1 fruit fly cellular context compared by ENCODE assay signal in genomic region chr3R:9353276-9353652, dm6.
TF ChIP-seq lines count a peak whose summit lies in the region.

No protein-coding gene starts in this region.

TF ChIP-seq in whole organism, embryonic, 481 proteins besides CTCF, POLR2A, EP300 and RAD21 (continued from another document):
- no peak for TF ChIP-seq pros (GFP tag; optimal IDR thresholded peaks at IDR 0.05; lab: Kevin White, UChicago)
- no peak for TF ChIP-seq CG12236 (GFP tag; optimal IDR thresholded peaks at IDR 0.05; lab: Kevin White, UChicago)
- peak; percentile 68 for TF ChIP-seq CG7271 (tag; optimal IDR thresholded peaks at IDR 0.05; lab: Kevin White, UChicago)
- TF ChIP-seq slbo (GFP tag; IDR thresholded peaks at IDR 0.05; lab: Robert Waterston, UW) = no peak
- peak; percentile 85 for TF ChIP-seq org-1 (GFP tag; optimal IDR thresholded peaks at IDR 0.05; lab: Kevin White, UChicago)
- TF ChIP-seq kni (GFP tag; optimal IDR thresholded peaks at IDR 0.05; lab: Kevin White, UChicago) = no peak
- peak; percentile 96 for TF ChIP-seq gem (tag; optimal IDR thresholded peaks at IDR 0.05; lab: Kevin White, UChicago)
- peak; percentile 44 for TF ChIP-seq CG31388 (GFP tag; optimal IDR thresholded peaks at IDR 0.05; lab: Kevin White, UChicago)
- TF ChIP-seq seq (GFP tag; IDR thresholded peaks at IDR 0.05; lab: Robert Waterston, UW) = no peak
- no peak for TF ChIP-seq usp (GFP tag; optimal IDR thresholded peaks at IDR 0.05; lab: Kevin White, UChicago)
- TF ChIP-seq CG13624 (GFP tag; optimal IDR thresholded peaks at IDR 0.05; lab: Kevin White, UChicago) = peak; percentile 6
- TF ChIP-seq p53 (GFP tag; optimal IDR thresholded peaks at IDR 0.05; lab: Kevin White, UChicago) = no peak
- peak; percentile 70 for TF ChIP-seq twi (tag; optimal IDR thresholded peaks at IDR 0.05; lab: Kevin White, UChicago)
- peak; percentile 84 for TF ChIP-seq CG17385 (GFP tag; optimal IDR thresholded peaks at IDR 0.05; lab: Kevin White, UChicago)
- TF ChIP-seq CG8290 (GFP tag; optimal IDR thresholded peaks at IDR 0.05; lab: Kevin White, UChicago) = peak; percentile 64
- TF ChIP-seq CG8290 (tag; optimal IDR thresholded peaks at IDR 0.05; lab: Kevin White, UChicago) = peak in 1 of 2 experiments; percentile 51
- TF ChIP-seq CG1024 (GFP tag; IDR thresholded peaks at IDR 0.05; lab: Robert Waterston, UW) = no peak
- peak; percentile 92 for TF ChIP-seq CG14710 (tag; optimal IDR thresholded peaks at IDR 0.05; lab: Kevin White, UChicago)
- TF ChIP-seq CG10565 (GFP tag; optimal IDR thresholded peaks at IDR 0.05; lab: Kevin White, UChicago) = no peak
- TF ChIP-seq ac (GFP tag; optimal IDR thresholded peaks at IDR 0.05; lab: Kevin White, UChicago) = no peak
- TF ChIP-seq da (GFP tag; optimal IDR thresholded peaks at IDR 0.05; lab: Kevin White, UChicago) = no peak
- no peak for TF ChIP-seq otp (GFP tag; IDR thresholded peaks at IDR 0.05; lab: Robert Waterston, UW)
- no peak for TF ChIP-seq CG11247 (GFP tag; IDR thresholded peaks at IDR 0.05; lab: Robert Waterston, UW)
- peak; percentile 45 for TF ChIP-seq CG18011 (GFP tag; optimal IDR thresholded peaks at IDR 0.05; lab: Kevin White, UChicago)
- TF ChIP-seq CG8281 (tag; optimal IDR thresholded peaks at IDR 0.05; lab: Kevin White, UChicago) = peak; percentile 63
- peak; percentile 88 for TF ChIP-seq CG11504 (tag; optimal IDR thresholded peaks at IDR 0.05; lab: Kevin White, UChicago)
- TF ChIP-seq E2f1 (GFP tag; IDR thresholded peaks at IDR 0.05; lab: Robert Waterston, UW) = no peak
- TF ChIP-seq CG14441 (GFP tag; IDR thresholded peaks at IDR 0.05; lab: Robert Waterston, UW) = no peak
- peak; percentile 17 for TF ChIP-seq Side (GFP tag; optimal IDR thresholded peaks at IDR 0.05; lab: Kevin White, UChicago)
- TF ChIP-seq CkIIα-i1 (GFP tag; IDR thresholded peaks at IDR 0.05; lab: Robert Waterston, UW) = no peak
- no peak for TF ChIP-seq CG11560 (tag; IDR thresholded peaks at IDR 0.05; lab: Robert Waterston, UW)
- TF ChIP-seq grn (GFP tag; optimal IDR thresholded peaks at IDR 0.05; lab: Kevin White, UChicago) = peak; percentile 42
- peak; percentile 58 for TF ChIP-seq CG3065 (GFP tag; optimal IDR thresholded peaks at IDR 0.05; lab: Kevin White, UChicago)
- TF ChIP-seq HHEX (GFP tag; optimal IDR thresholded peaks at IDR 0.05; lab: Kevin White, UChicago) = peak; percentile 87
- TF ChIP-seq jumu (GFP tag; optimal IDR thresholded peaks at IDR 0.05; lab: Kevin White, UChicago) = peak; percentile 17
- TF ChIP-seq hth (optimal IDR thresholded peaks at IDR 0.05; lab: Kevin White, UChicago) = no peak
- TF ChIP-seq Eip74EF (GFP tag; optimal IDR thresholded peaks at IDR 0.05; lab: Kevin White, UChicago) = peak in 1 of 2 experiments; percentile 88
- no peak for TF ChIP-seq z (GFP tag; IDR thresholded peaks at IDR 0.05; lab: Robert Waterston, UW)
- no peak for TF ChIP-seq Elba2 (GFP tag; optimal IDR thresholded peaks at IDR 0.05; lab: Kevin White, UChicago)
- no peak for TF ChIP-seq sisA (GFP tag; IDR thresholded peaks at IDR 0.05; lab: Robert Waterston, UW)
- no peak for TF ChIP-seq Nf-YA (GFP tag; IDR thresholded peaks at IDR 0.05; lab: Robert Waterston, UW)
- TF ChIP-seq chinmo (GFP tag; IDR thresholded peaks at IDR 0.05; lab: Robert Waterston, UW; ENCODE audit: partially characterized antibody) = no peak
- no peak for TF ChIP-seq kay (GFP tag; optimal IDR thresholded peaks at IDR 0.05; lab: Kevin White, UChicago)
- peak in 1 of 2 experiments; percentile 28 for TF ChIP-seq insv (GFP tag; optimal IDR thresholded peaks at IDR 0.05; lab: Kevin White, UChicago)
- TF ChIP-seq sens-2 (GFP tag; IDR thresholded peaks at IDR 0.05; lab: Robert Waterston, UW) = no peak
- peak; percentile 73 for TF ChIP-seq nau (GFP tag; optimal IDR thresholded peaks at IDR 0.05; lab: Kevin White, UChicago)
- TF ChIP-seq mld (GFP tag; IDR thresholded peaks at IDR 0.05; lab: Robert Waterston, UW; ENCODE audit: partially characterized antibody) = no peak
- peak; percentile 93 for TF ChIP-seq CoRest (tag; optimal IDR thresholded peaks at IDR 0.05; lab: Kevin White, UChicago)
- TF ChIP-seq cad (GFP tag; optimal IDR thresholded peaks at IDR 0.05; lab: Kevin White, UChicago) = no peak
- TF ChIP-seq CG10431 (GFP tag; optimal IDR thresholded peaks at IDR 0.05; lab: Kevin White, UChicago) = peak; percentile 77
- TF ChIP-seq CG10366 (GFP tag; IDR thresholded peaks at IDR 0.05; lab: Robert Waterston, UW) = no peak
- no peak for TF ChIP-seq mirr (GFP tag; optimal IDR thresholded peaks at IDR 0.05; lab: Kevin White, UChicago)
- TF ChIP-seq Opbp (GFP tag; IDR thresholded peaks at IDR 0.05; lab: Robert Waterston, UW; ENCODE audit: partially characterized antibody) = no peak
- TF ChIP-seq CG4707 (GFP tag; optimal IDR thresholded peaks at IDR 0.05; lab: Kevin White, UChicago) = peak; percentile 52
- peak; percentile 86 for TF ChIP-seq CG3281 (GFP tag; optimal IDR thresholded peaks at IDR 0.05; lab: Kevin White, UChicago)
- TF ChIP-seq ERR (GFP tag; optimal IDR thresholded peaks at IDR 0.05; lab: Kevin White, UChicago) = no peak
- peak; percentile 63 for TF ChIP-seq CG6683 (GFP tag; optimal IDR thresholded peaks at IDR 0.05; lab: Kevin White, UChicago)
- peak; percentile 44 for TF ChIP-seq Mes4 (GFP tag; optimal IDR thresholded peaks at IDR 0.05; lab: Kevin White, UChicago)
- TF ChIP-seq stwl (tag; optimal IDR thresholded peaks at IDR 0.05; lab: Kevin White, UChicago) = no peak
- peak; percentile 63 for TF ChIP-seq CG8359 (GFP tag; optimal IDR thresholded peaks at IDR 0.05; lab: Kevin White, UChicago; ENCODE audit: borderline replicate concordance)
- TF ChIP-seq D (optimal IDR thresholded peaks at IDR 0.05; lab: Kevin White, UChicago) = no peak
- peak; percentile 86 for TF ChIP-seq D (GFP tag; optimal IDR thresholded peaks at IDR 0.05; lab: Kevin White, UChicago)
- peak; percentile 83 for TF ChIP-seq CG18619 (GFP tag; optimal IDR thresholded peaks at IDR 0.05; lab: Kevin White, UChicago)
- TF ChIP-seq jing (GFP tag; optimal IDR thresholded peaks at IDR 0.05; lab: Kevin White, UChicago) = no peak
- peak; percentile 66 for TF ChIP-seq onecut (GFP tag; IDR thresholded peaks at IDR 0.05; lab: Robert Waterston, UW)
- TF ChIP-seq Sox100B (GFP tag; optimal IDR thresholded peaks at IDR 0.05; lab: Kevin White, UChicago) = peak; percentile 91
- TF ChIP-seq gsb-n (tag; optimal IDR thresholded peaks at IDR 0.05; lab: Kevin White, UChicago) = peak; percentile 89
- peak; percentile 72 for TF ChIP-seq CG15011 (GFP tag; optimal IDR thresholded peaks at IDR 0.05; lab: Kevin White, UChicago)
- no peak for TF ChIP-seq CG9817 (tag; optimal IDR thresholded peaks at IDR 0.05; lab: Kevin White, UChicago)
- TF ChIP-seq CG12155 (GFP tag; optimal IDR thresholded peaks at IDR 0.05; lab: Kevin White, UChicago) = peak; percentile 78
- TF ChIP-seq slou (GFP tag; optimal IDR thresholded peaks at IDR 0.05; lab: Kevin White, UChicago) = peak; percentile 48
- peak; percentile 60 for TF ChIP-seq CG33557 (GFP tag; optimal IDR thresholded peaks at IDR 0.05; lab: Kevin White, UChicago)
- peak; percentile 89 for TF ChIP-seq Oli (tag; optimal IDR thresholded peaks at IDR 0.05; lab: Kevin White, UChicago)
- TF ChIP-seq CG2875 (GFP tag; optimal IDR thresholded peaks at IDR 0.05; lab: Kevin White, UChicago) = peak; percentile 77
- no peak for TF ChIP-seq sim (GFP tag; IDR thresholded peaks at IDR 0.05; lab: Robert Waterston, UW)
- no peak for TF ChIP-seq gce (GFP tag; IDR thresholded peaks at IDR 0.05; lab: Robert Waterston, UW)
- TF ChIP-seq CG4360 (GFP tag; IDR thresholded peaks at IDR 0.05; lab: Robert Waterston, UW) = no peak
- TF ChIP-seq Spps (tag; optimal IDR thresholded peaks at IDR 0.05; lab: Kevin White, UChicago) = peak; percentile 84
- no peak for TF ChIP-seq toy (GFP tag; IDR thresholded peaks at IDR 0.05; lab: Robert Waterston, UW)
- peak; percentile 87 for TF ChIP-seq odd (GFP tag; optimal IDR thresholded peaks at IDR 0.05; lab: Kevin White, UChicago)
- no peak for TF ChIP-seq CG4282 (GFP tag; optimal IDR thresholded peaks at IDR 0.05; lab: Kevin White, UChicago)
- TF ChIP-seq CG12391 (tag; optimal IDR thresholded peaks at IDR 0.05; lab: Kevin White, UChicago) = peak; percentile 95
- TF ChIP-seq Deaf1 (tag; optimal IDR thresholded peaks at IDR 0.05; lab: Kevin White, UChicago) = peak; percentile 63
- TF ChIP-seq tio (GFP tag; optimal IDR thresholded peaks at IDR 0.05; lab: Kevin White, UChicago) = peak; percentile 85
- peak; percentile 58 for TF ChIP-seq CG13123 (GFP tag; optimal IDR thresholded peaks at IDR 0.05; lab: Kevin White, UChicago)
- no peak for TF ChIP-seq CG32772 (GFP tag; IDR thresholded peaks at IDR 0.05; lab: Robert Waterston, UW)
- no peak for TF ChIP-seq Ets97D (GFP tag; optimal IDR thresholded peaks at IDR 0.05; lab: Kevin White, UChicago)
- TF ChIP-seq CG16779 (GFP tag; IDR thresholded peaks at IDR 0.05; lab: Robert Waterston, UW) = no peak
- peak; percentile 23 for TF ChIP-seq CG13894 (tag; optimal IDR thresholded peaks at IDR 0.05; lab: Kevin White, UChicago)
- TF ChIP-seq tup (GFP tag; optimal IDR thresholded peaks at IDR 0.05; lab: Kevin White, UChicago) = peak; percentile 43
- no peak for TF ChIP-seq CG2199 (GFP tag; IDR thresholded peaks at IDR 0.05; lab: Robert Waterston, UW)
- TF ChIP-seq her (GFP tag; optimal IDR thresholded peaks at IDR 0.05; lab: Kevin White, UChicago) = no peak
- TF ChIP-seq hbn (GFP tag; IDR thresholded peaks at IDR 0.05; lab: Robert Waterston, UW; ENCODE audit: partially characterized antibody) = no peak
- no peak for TF ChIP-seq CG17912 (GFP tag; optimal IDR thresholded peaks at IDR 0.05; lab: Kevin White, UChicago)
- no peak for TF ChIP-seq bigmax (GFP tag; optimal IDR thresholded peaks at IDR 0.05; lab: Kevin White, UChicago)
- TF ChIP-seq az2 (GFP tag; optimal IDR thresholded peaks at IDR 0.05; lab: Kevin White, UChicago) = peak; percentile 87
- peak; percentile 88 for TF ChIP-seq Ssrp (tag; optimal IDR thresholded peaks at IDR 0.05; lab: Kevin White, UChicago)
- no peak for TF ChIP-seq Hr39 (optimal IDR thresholded peaks at IDR 0.05; lab: Kevin White, UChicago)
- TF ChIP-seq Hr78 (GFP tag; optimal IDR thresholded peaks at IDR 0.05; lab: Kevin White, UChicago) = no peak
- TF ChIP-seq h (optimal IDR thresholded peaks at IDR 0.05; lab: Kevin White, UChicago) = no peak
- no peak for TF ChIP-seq Jarid2 (GFP tag; optimal IDR thresholded peaks at IDR 0.05; lab: Kevin White, UChicago)
- TF ChIP-seq Sin3A (optimal IDR thresholded peaks at IDR 0.05; lab: Kevin White, UChicago) = no peak
- no peak for TF ChIP-seq disco-r (GFP tag; optimal IDR thresholded peaks at IDR 0.05; lab: Kevin White, UChicago)
- TF ChIP-seq nerfin-1 (tag; optimal IDR thresholded peaks at IDR 0.05; lab: Kevin White, UChicago) = peak; percentile 55
- no peak for TF ChIP-seq Poxn (GFP tag; IDR thresholded peaks at IDR 0.05; lab: Robert Waterston, UW)
- TF ChIP-seq CG31224 (GFP tag; IDR thresholded peaks at IDR 0.05; lab: Robert Waterston, UW) = no peak
- no peak for TF ChIP-seq dm (GFP tag; optimal IDR thresholded peaks at IDR 0.05; lab: Kevin White, UChicago)
- no peak for TF ChIP-seq br (optimal IDR thresholded peaks at IDR 0.05; lab: Kevin White, UChicago)
- peak; percentile 72 for TF ChIP-seq zen (tag; optimal IDR thresholded peaks at IDR 0.05; lab: Kevin White, UChicago)
- peak; percentile 83 for TF ChIP-seq fd3F (GFP tag; optimal IDR thresholded peaks at IDR 0.05; lab: Kevin White, UChicago)
- no peak for TF ChIP-seq CG4730 (GFP tag; IDR thresholded peaks at IDR 0.05; lab: Robert Waterston, UW)
- peak; percentile 55; the same call in 1 of the 4 replicates for TF ChIP-seq Gug (GFP tag; IDR thresholded peaks at IDR 0.05; lab: Robert Waterston, UW)
- TF ChIP-seq Ptx1 (GFP tag; IDR thresholded peaks at IDR 0.05; lab: Robert Waterston, UW) = no peak
- peak; percentile 30 for TF ChIP-seq Fer2 (tag; optimal IDR thresholded peaks at IDR 0.05; lab: Kevin White, UChicago)
TF ChIP-seq in whole organism, embryonic: peak in this region for 227.
